Fruit fly (Drosophila melanogaster) whole organism, wandering third instar larva: ENCODE measurements around the gene chic.

ENCODE experiments used
- Abd-B ChIP-seq: fragments of >200 bp; optimal IDR thresholded peaks from 2 replicates; lab custom pipeline; 2017; ENCODE audit warnings: missing biosample characterization, missing genetic modification characterization
- CG32264 ChIP-seq: fragments of 200-800 bp; sonication (Bioruptor generic); optimal IDR thresholded peaks from 2 replicates; lab custom pipeline; 2016; ENCODE audit warnings: missing biosample characterization, missing genetic modification characterization
- CG9705 ChIP-seq: fragments of 200-800 bp; sonication (Bioruptor generic); optimal IDR thresholded peaks from 2 replicates; lab custom pipeline; 2018; ENCODE audit warnings: missing biosample characterization, mild to moderate bottlenecking, missing genetic modification characterization
- CrebA ChIP-seq: fragments of 200-800 bp; sonication (Bioruptor generic); optimal IDR thresholded peaks from 2 replicates; lab custom pipeline; 2016; ENCODE audit warnings: missing biosample characterization, mild to moderate bottlenecking, missing genetic modification characterization, borderline replicate concordance
- Dfd ChIP-seq: fragments of >200 bp; optimal IDR thresholded peaks from 2 replicates; lab custom pipeline; 2017; ENCODE audit warnings: missing biosample characterization, missing genetic modification characterization
- GATAd ChIP-seq: sonication (Bioruptor generic); optimal IDR thresholded peaks from 2 replicates; lab custom pipeline; 2016; ENCODE audit warnings: missing biosample characterization, missing genetic modification characterization
- HLH106 ChIP-seq: fragments of 200-800 bp; optimal IDR thresholded peaks from 3 replicates; lab custom pipeline; 2019; ENCODE audit warnings: missing biosample characterization, mild to moderate bottlenecking, missing genetic modification characterization, moderate library complexity
- Hnf4 ChIP-seq: fragments of 200-800 bp; sonication (Bioruptor generic); optimal IDR thresholded peaks from 2 replicates; lab custom pipeline; 2016; ENCODE audit warnings: missing biosample characterization, mild to moderate bottlenecking, missing genetic modification characterization
- Hr83 ChIP-seq: fragments of 200-300 bp; sonication (Bioruptor generic); optimal IDR thresholded peaks from 2 replicates; lab custom pipeline; 2016; ENCODE audit warnings: missing biosample characterization, mild to moderate bottlenecking, missing genetic modification characterization, moderate library complexity; ENCODE audit not compliant: poor library complexity, severe bottlenecking
- Mio ChIP-seq: sonication (Bioruptor generic); optimal IDR thresholded peaks from 2 replicates; lab custom pipeline; 2016; ENCODE audit warnings: missing biosample characterization, missing genetic modification characterization
- Myc ChIP-seq: fragments of >200 bp; optimal IDR thresholded peaks from 2 replicates; lab custom pipeline; 2017
- N ChIP-seq: fragments of >200 bp; optimal IDR thresholded peaks from 2 replicates; lab custom pipeline; 2018; ENCODE audit warnings: missing biosample characterization, missing external identifiers, missing genetic modification characterization
- OdsH ChIP-seq: fragments of 200-800 bp; sonication (Bioruptor generic); optimal IDR thresholded peaks from 2 replicates; lab custom pipeline; 2016; ENCODE audit warnings: missing biosample characterization, mild to moderate bottlenecking, missing genetic modification characterization
- Rel ChIP-seq, 2 experiments: fragments of 200-800 bp; sonication (Bioruptor generic) in 1 of 2; optimal IDR thresholded peaks; 2 replicates in 1 of 2; 3 replicates in 1 of 2; lab custom pipeline; 2016 to 2019; ENCODE audit warnings: mild to moderate bottlenecking in 2 of 2, missing biosample characterization in 2 of 2, missing genetic modification characterization in 2 of 2, moderate library complexity in 1 of 2
- Sp1 ChIP-seq: fragments of 200-800 bp; sonication (Bioruptor generic); optimal IDR thresholded peaks from 3 replicates; lab custom pipeline; 2019; ENCODE audit warnings: missing biosample characterization, mild to moderate bottlenecking, missing genetic modification characterization, moderate library complexity
- Vsx2 ChIP-seq: fragments of 200-300, 225-300 bp; sonication (Bioruptor generic); optimal IDR thresholded peaks from 2 replicates; lab custom pipeline; 2018; ENCODE audit warnings: missing biosample characterization, missing genetic modification characterization; ENCODE audit not compliant: partially characterized antibody
- br ChIP-seq: fragments of 200-800 bp; sonication (Bioruptor generic); optimal IDR thresholded peaks from 2 replicates; lab custom pipeline; 2016; ENCODE audit warnings: missing biosample characterization, missing genetic modification characterization
- brk ChIP-seq: fragments of 200-800 bp; sonication (Bioruptor generic); optimal IDR thresholded peaks from 2 replicates; lab custom pipeline; 2016; ENCODE audit warnings: missing biosample characterization, mild to moderate bottlenecking, missing genetic modification characterization
- dl ChIP-seq, 2 experiments: fragments of 175-275, 200-275 bp in 1 of 2; fragments of 200-275 bp in 1 of 2; sonication (Bioruptor generic); optimal IDR thresholded peaks; lab custom pipeline; 2018; ENCODE audit warnings: mild to moderate bottlenecking in 2 of 2, missing biosample characterization in 2 of 2, missing genetic modification characterization in 2 of 2, moderate library complexity in 2 of 2; ENCODE audit not compliant: partially characterized antibody in 2 of 2, insufficient read depth in 1 of 2
- dmrt93B ChIP-seq: fragments of 200-800 bp; sonication (Bioruptor generic); optimal IDR thresholded peaks from 2 replicates; lab custom pipeline; 2018; ENCODE audit warnings: missing biosample characterization, mild to moderate bottlenecking, missing genetic modification characterization
- dsf ChIP-seq: sonication (Bioruptor generic); optimal IDR thresholded peaks from 2 replicates; lab custom pipeline; 2016; ENCODE audit warnings: missing biosample characterization, missing genetic modification characterization, borderline replicate concordance
- ey ChIP-seq: fragments of 200-800 bp; sonication (Bioruptor generic); optimal IDR thresholded peaks from 2 replicates; lab custom pipeline; 2016; ENCODE audit warnings: missing biosample characterization, missing genetic modification characterization
- foxo ChIP-seq, 2 experiments: fragments of 200-800 bp; sonication (Bioruptor generic); optimal IDR thresholded peaks; 2 replicates in 1 of 2; 3 replicates in 1 of 2; lab custom pipeline; 2016 to 2017; ENCODE audit warnings: missing biosample characterization in 2 of 2, missing genetic modification characterization in 2 of 2
- fru ChIP-seq: fragments of 200-800 bp; sonication (Bioruptor generic); optimal IDR thresholded peaks from 3 replicates; lab custom pipeline; 2016; ENCODE audit warnings: missing biosample characterization, mild to moderate bottlenecking, missing genetic modification characterization
- h ChIP-seq: fragments of 200-800 bp; sonication (Bioruptor generic); optimal IDR thresholded peaks from 3 replicates; lab custom pipeline; 2016; ENCODE audit warnings: missing biosample characterization, mild to moderate bottlenecking, missing genetic modification characterization
- jim ChIP-seq: fragments of 175-275, 200-325 bp; sonication (Bioruptor generic); optimal IDR thresholded peaks from 2 replicates; lab custom pipeline; 2016; ENCODE audit warnings: missing biosample characterization, mild to moderate bottlenecking, missing genetic modification characterization
- lola ChIP-seq: fragments of >200 bp; optimal IDR thresholded peaks from 2 replicates; lab custom pipeline; 2017; ENCODE audit warnings: missing biosample characterization, missing genetic modification characterization
- pan ChIP-seq: fragments of >200 bp; optimal IDR thresholded peaks from 2 replicates; lab custom pipeline; 2017
- psq ChIP-seq: fragments of 200-800 bp; sonication (Bioruptor generic); optimal IDR thresholded peaks from 3 replicates; lab custom pipeline; 2017; ENCODE audit warnings: missing biosample characterization, mild to moderate bottlenecking, missing genetic modification characterization, moderate library complexity
- rgr ChIP-seq: fragments of 200-800 bp; sonication (Bioruptor generic); optimal IDR thresholded peaks from 3 replicates; lab custom pipeline; 2016; ENCODE audit warnings: missing biosample characterization, mild to moderate bottlenecking, missing genetic modification characterization
- sage ChIP-seq: fragments of 200-800 bp; sonication (Bioruptor generic); optimal IDR thresholded peaks from 2 replicates; lab custom pipeline; 2016; ENCODE audit warnings: missing biosample characterization, mild to moderate bottlenecking, missing genetic modification characterization
- sv ChIP-seq: fragments of 200-800 bp; sonication (Bioruptor generic); optimal IDR thresholded peaks from 3 replicates; lab custom pipeline; 2016; ENCODE audit warnings: missing biosample characterization, missing genetic modification characterization
- tai ChIP-seq: sonication (Bioruptor generic); optimal IDR thresholded peaks from 2 replicates; lab custom pipeline; 2016; ENCODE audit warnings: missing biosample characterization, missing genetic modification characterization
- woc ChIP-seq: sonication (Bioruptor generic); optimal IDR thresholded peaks from 2 replicates; lab custom pipeline; 2016; ENCODE audit warnings: missing biosample characterization, mild to moderate bottlenecking, missing genetic modification characterization

chic gene

dm6 chr2L:5980862-5981432 is at the start of gene chic:
TSS of gene chic (minus strand) at chr2L:5981018.
- peak; percentile 39 for TF ChIP-seq h (GFP tag; lab: Kevin White, UChicago)
- no peak for TF ChIP-seq N (GFP tag; lab: Kevin White, UChicago)
- TF ChIP-seq brk (GFP tag; lab: Kevin White, UChicago), result no peak
- TF ChIP-seq tai (GFP tag; lab: Kevin White, UChicago), result peak; percentile 45
- no peak for TF ChIP-seq Abd-B
- no peak for TF ChIP-seq dl (GFP tag; optimal IDR thresholded peaks at IDR 0.05; lab: Kevin White, UChicago; ENCODE audit: insufficient read depth in 1 of 2, partially characterized antibody in 2 of 2)
- TF ChIP-seq Hr83, result peak; percentile 65
- no peak for TF ChIP-seq CrebA
- TF ChIP-seq fru, result peak; percentile 19
- no peak for TF ChIP-seq Dfd
- no peak for TF ChIP-seq br (GFP tag; lab: Kevin White, UChicago)
- TF ChIP-seq pan, result no peak
- no peak for TF ChIP-seq jim (GFP tag; lab: Kevin White, UChicago)
- TF ChIP-seq foxo (GFP tag; optimal IDR thresholded peaks at IDR 0.05; lab: Kevin White, UChicago), result peak in 1 of 2 experiments; percentile 53
- no peak for TF ChIP-seq sage (GFP tag; lab: Kevin White, UChicago)
- no peak for TF ChIP-seq dmrt93B (GFP tag; lab: Kevin White, UChicago)
- no peak for TF ChIP-seq CG32264 (GFP tag; lab: Kevin White, UChicago)
- no peak for TF ChIP-seq lola (GFP tag; lab: Kevin White, UChicago)
- peak; percentile 43 for TF ChIP-seq Hnf4 (GFP tag; lab: Kevin White, UChicago)
- TF ChIP-seq Rel (GFP tag; optimal IDR thresholded peaks at IDR 0.05; lab: Kevin White, UChicago), result no peak
- peak; percentile 89 for TF ChIP-seq Rel (tag; optimal IDR thresholded peaks at IDR 0.05; lab: Kevin White, UChicago)
- peak; percentile 37 for TF ChIP-seq Sp1
- TF ChIP-seq CG9705, result no peak
- no peak for TF ChIP-seq psq (GFP tag; lab: Kevin White, UChicago)
- peak; percentile 36 for TF ChIP-seq HLH106 (tag; lab: Kevin White, UChicago)
- TF ChIP-seq GATAd (GFP tag; lab: Kevin White, UChicago), result no peak
- peak; percentile 45 for TF ChIP-seq ey (GFP tag; lab: Kevin White, UChicago)
- no peak for TF ChIP-seq dsf (GFP tag; lab: Kevin White, UChicago)
- peak; percentile 56 for TF ChIP-seq woc
- no peak for TF ChIP-seq Vsx2
- peak; percentile 29 for TF ChIP-seq rgr

dm6 chr2L:6028712-6029111 is 47.9 kb upstream of the chic start:
- TF ChIP-seq rgr, result no peak
- TF ChIP-seq brk (GFP tag; lab: Kevin White, UChicago), result no peak
- TF ChIP-seq Rel (GFP tag; optimal IDR thresholded peaks at IDR 0.05; lab: Kevin White, UChicago), result no peak
- TF ChIP-seq Rel (tag; optimal IDR thresholded peaks at IDR 0.05; lab: Kevin White, UChicago), result no peak
- TF ChIP-seq dl (GFP tag; optimal IDR thresholded peaks at IDR 0.05; lab: Kevin White, UChicago; ENCODE audit: insufficient read depth in 1 of 2, partially characterized antibody in 2 of 2), result no peak
- TF ChIP-seq Hnf4 (GFP tag; lab: Kevin White, UChicago), result no peak
- TF ChIP-seq jim (GFP tag; lab: Kevin White, UChicago), result no peak
- TF ChIP-seq OdsH (GFP tag; lab: Kevin White, UChicago), result no peak
- no peak for TF ChIP-seq sv (GFP tag; lab: Kevin White, UChicago)
- TF ChIP-seq Sp1, result no peak
- TF ChIP-seq woc, result no peak
- no peak for TF ChIP-seq dsf (GFP tag; lab: Kevin White, UChicago)
- TF ChIP-seq Mio (GFP tag; lab: Kevin White, UChicago), result no peak
- no peak for TF ChIP-seq pan
- TF ChIP-seq Dfd, result no peak
- no peak for TF ChIP-seq lola (GFP tag; lab: Kevin White, UChicago)
- TF ChIP-seq, all 38 proteins: peak for 0

- TF ChIP-seq Myc (peak; percentile 50), HLH106 (tag; lab: Kevin White, UChicago) (no peak)
Observed at dm6 chr2L:6024345-6024907, 43.6 kb upstream of the chic start, which contains the start of gene CG9107. TSS of gene CG9107 (minus strand) at chr2L:6024539.
